Worm (Caenorhabditis elegans) whole organism, L3 larva: Measurements from ENCODE around the gene sre-13.

Experiments
- R02D3.7 ChIP-seq: fragments of 150-350 bp; optimal IDR thresholded peaks from 2 replicates; lab custom pipeline; 2014; ENCODE audit warnings: missing biosample characterization, missing genetic modification characterization
- aly-2 ChIP-seq: fragments of 150-350 bp; optimal IDR thresholded peaks from 2 replicates; lab custom pipeline; 2014; ENCODE audit warnings: missing biosample characterization, missing genetic modification characterization
- ama-1 ChIP-seq: fragments of 150-350 bp; optimal IDR thresholded peaks from 2 replicates; lab custom pipeline; 2018
- ceh-16 ChIP-seq: sonication (generic microtip); optimal IDR thresholded peaks from 2 replicates; lab custom pipeline; 2017; ENCODE audit warnings: missing biosample characterization, missing genetic modification characterization
- ceh-28 ChIP-seq: fragments of 150-350 bp; optimal IDR thresholded peaks from 2 replicates; lab custom pipeline; 2014; ENCODE audit warnings: missing biosample characterization, missing genetic modification reagents, missing genetic modification characterization
- daf-12 ChIP-seq: fragments of 150-350 bp; optimal IDR thresholded peaks from 2 replicates; lab custom pipeline; 2014; ENCODE audit warnings: missing biosample characterization, missing genetic modification reagents, missing genetic modification characterization
- egl-27 ChIP-seq: sonication (generic microtip); optimal IDR thresholded peaks from 4 replicates; lab custom pipeline; 2017; ENCODE audit warnings: missing biosample characterization, missing genetic modification reagents, missing genetic modification characterization
- elt-1 ChIP-seq: fragments of 150-350 bp; optimal IDR thresholded peaks from 2 replicates; lab custom pipeline; 2014; ENCODE audit warnings: missing biosample characterization, missing genetic modification characterization
- elt-2 ChIP-seq: sonication (generic microtip); optimal IDR thresholded peaks from 2 replicates; lab custom pipeline; 2016; ENCODE audit warnings: missing genetic modification reagents, mild to moderate bottlenecking, missing genetic modification characterization, missing compliant biosample characterization
- elt-3 ChIP-seq, 3 experiments: fragments of 150-350 bp in 1 of 3; sonication (generic microtip) in 2 of 3; optimal IDR thresholded peaks; 2 replicates in 2 of 3; 4 replicates in 1 of 3; lab custom pipeline; 2014 to 2017; ENCODE audit warnings: missing biosample characterization in 3 of 3, missing genetic modification characterization in 3 of 3
- fkh-10 ChIP-seq: sonication (generic microtip); optimal IDR thresholded peaks from 2 replicates; lab custom pipeline; 2017; ENCODE audit warnings: missing biosample characterization, missing genetic modification reagents, missing genetic modification characterization
- jun-1 ChIP-seq: fragments of 150-350 bp; optimal IDR thresholded peaks from 2 replicates; lab custom pipeline; 2014; ENCODE audit warnings: missing biosample characterization, missing genetic modification reagents, missing genetic modification characterization
- lin-15B ChIP-seq: fragments of 150-350 bp; optimal IDR thresholded peaks from 2 replicates; lab custom pipeline; 2014; ENCODE audit warnings: missing biosample characterization, missing genetic modification characterization
- lin-39 ChIP-seq: fragments of 150-350 bp; optimal IDR thresholded peaks from 2 replicates; lab custom pipeline; 2018; ENCODE audit warnings: missing biosample characterization, missing genetic modification reagents, missing genetic modification characterization
- lsy-12 ChIP-seq: sonication (generic microtip); optimal IDR thresholded peaks from 2 replicates; lab custom pipeline; 2016; ENCODE audit warnings: mild to moderate bottlenecking, missing genetic modification characterization, missing compliant biosample characterization
- mdl-1 ChIP-seq: fragments of 150-350 bp; optimal IDR thresholded peaks from 2 replicates; lab custom pipeline; 2014; ENCODE audit warnings: missing biosample characterization, missing genetic modification characterization
- nfya-1 ChIP-seq: sonication (generic microtip); optimal IDR thresholded peaks from 2 replicates; lab custom pipeline; 2017; ENCODE audit warnings: missing genetic modification characterization, mild to moderate bottlenecking, missing compliant biosample characterization, antibody characterized with exemption, moderate library complexity; ENCODE audit not compliant: insufficient read depth
- nhr-11 ChIP-seq: fragments of 150-350 bp; optimal IDR thresholded peaks from 2 replicates; lab custom pipeline; 2014; ENCODE audit warnings: missing biosample characterization, missing genetic modification characterization
- nhr-23 ChIP-seq: fragments of 150-350 bp; optimal IDR thresholded peaks from 2 replicates; lab custom pipeline; 2014; ENCODE audit warnings: missing biosample characterization, missing genetic modification reagents, missing genetic modification characterization
- nhr-25 ChIP-seq: sonication (generic microtip); optimal IDR thresholded peaks from 2 replicates; lab custom pipeline; 2017; ENCODE audit warnings: missing biosample characterization, missing genetic modification characterization
- nhr-43 ChIP-seq: sonication (generic microtip); optimal IDR thresholded peaks from 2 replicates; lab custom pipeline; 2016; ENCODE audit warnings: mild to moderate bottlenecking, missing genetic modification characterization, missing compliant biosample characterization; ENCODE audit not compliant: poor library complexity, severe bottlenecking
- pha-4 ChIP-seq: fragments of 150-350 bp; optimal IDR thresholded peaks from 2 replicates; lab custom pipeline; 2014; ENCODE audit warnings: missing biosample characterization, missing genetic modification reagents, missing genetic modification characterization
- sea-2 ChIP-seq: fragments of 150-350 bp; sonication (generic microtip); optimal IDR thresholded peaks from 4 replicates; lab custom pipeline; 2014; ENCODE audit warnings: missing biosample characterization, missing genetic modification reagents, missing genetic modification characterization
- skn-1 ChIP-seq: fragments of 150-350 bp; optimal IDR thresholded peaks from 2 replicates; lab custom pipeline; 2014; ENCODE audit warnings: missing biosample characterization, missing genetic modification characterization
- snpc-4 ChIP-seq: fragments of 150-350 bp; optimal IDR thresholded peaks from 2 replicates; lab custom pipeline; 2014; ENCODE audit warnings: missing biosample characterization, missing genetic modification characterization
- unc-62 ChIP-seq: fragments of 150-350 bp; sonication (generic microtip); optimal IDR thresholded peaks from 4 replicates; lab custom pipeline; 2014; ENCODE audit warnings: missing biosample characterization, missing genetic modification reagents, missing genetic modification characterization
- zag-1 ChIP-seq: fragments of 150-350 bp; optimal IDR thresholded peaks from 2 replicates; lab custom pipeline; 2014; ENCODE audit warnings: missing biosample characterization, missing genetic modification characterization
- ztf-11 ChIP-seq: fragments of 150-350 bp; optimal IDR thresholded peaks from 2 replicates; lab custom pipeline; 2014; ENCODE audit warnings: missing biosample characterization, missing genetic modification characterization
- ztf-4 ChIP-seq: fragments of 150-350 bp; optimal IDR thresholded peaks from 2 replicates; lab custom pipeline; 2014; ENCODE audit warnings: missing biosample characterization, missing genetic modification characterization

Gene sre-13

DNA sequence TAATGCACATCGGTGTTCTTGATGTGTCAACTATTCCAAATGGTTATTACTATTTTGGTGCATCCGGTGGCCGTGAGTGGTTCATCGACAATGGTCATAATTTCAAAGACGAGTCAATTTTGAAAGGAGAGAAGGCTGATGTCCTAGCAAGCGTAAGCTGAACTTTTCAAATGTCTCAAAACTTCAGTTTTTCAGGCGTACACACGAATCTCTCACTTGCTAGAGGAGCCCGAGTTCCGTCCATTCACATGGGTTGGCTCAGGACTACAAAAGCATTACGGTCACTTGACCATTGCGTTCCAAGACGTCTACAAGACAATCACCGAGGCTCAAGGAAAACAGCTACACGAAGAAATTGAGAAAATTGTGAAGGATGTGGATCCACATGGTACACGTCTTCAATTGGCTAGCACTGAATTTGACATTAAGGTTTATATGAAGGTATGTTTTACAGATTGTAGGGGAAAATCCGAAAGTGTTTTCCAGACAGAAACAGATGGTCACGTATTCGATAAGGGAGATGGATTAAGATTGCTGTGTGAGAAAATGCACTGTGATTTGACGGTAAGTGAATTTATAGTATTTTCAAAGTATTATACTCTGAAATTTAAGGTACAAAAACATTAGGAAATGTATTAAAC lies 27.2 kb downstream of the sre-13 start:
- TF ChIP-seq nfya-1 (tag; lab: Kevin White, UChicago) = no peak
- TF ChIP-seq ama-1 (lab: Kevin White, UChicago) = peak; percentile 81

DNA sequence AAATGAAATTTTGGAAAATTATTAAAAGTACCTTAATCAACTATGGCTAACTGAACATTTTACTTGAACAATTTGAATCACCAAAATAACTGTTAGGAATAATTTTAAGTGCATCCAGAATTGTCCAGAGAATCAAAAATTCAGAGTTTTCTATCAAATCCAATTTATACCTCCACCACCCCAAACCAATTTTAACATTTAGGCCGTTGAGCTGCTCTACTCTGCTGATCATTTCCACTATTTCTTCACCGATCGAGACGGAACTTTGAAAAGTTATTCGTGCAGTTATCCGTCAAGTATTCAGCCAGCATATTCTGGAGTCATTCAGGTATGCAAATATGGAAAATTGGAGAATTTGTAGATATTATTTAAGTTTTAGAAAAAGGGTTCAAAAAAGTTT lies 28.1 kb downstream of the sre-13 start:
- TF ChIP-seq ama-1 (lab: Kevin White, UChicago) (peak; percentile 92), fkh-10 (GFP tag; lab: Kevin White, UChicago) (no peak), ztf-4 (tag; lab: Kevin White, UChicago) (peak; percentile 71), ztf-11 (tag; lab: Kevin White, UChicago) (no peak)

DNA sequence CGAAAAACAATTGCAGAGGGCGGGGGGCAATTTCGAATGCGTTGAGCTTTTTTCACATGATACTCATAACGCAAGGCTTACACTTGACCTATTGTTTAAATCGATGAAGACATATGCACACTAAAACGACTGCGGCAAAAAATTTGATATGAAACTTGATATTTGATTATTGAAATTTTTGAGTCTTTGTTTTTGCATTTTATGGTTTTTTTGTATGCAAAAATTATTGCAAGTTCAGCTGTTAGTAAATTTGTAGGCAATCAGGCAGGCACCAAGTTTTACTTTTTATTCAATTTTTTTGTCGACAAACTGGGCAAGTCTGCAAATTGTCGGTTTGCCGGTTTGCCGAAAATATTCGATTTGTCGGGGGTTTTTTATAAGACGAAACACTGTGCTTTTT lies 30.5 kb downstream of the sre-13 start, which contains the start of gene arl-3:
Gene arl-3 (plus strand): TSS at position 301 of the 400 bp plus-strand sequence.
- TF ChIP-seq skn-1 (tag; lab: Kevin White, UChicago) (peak; percentile 7), lin-15B (tag; lab: Kevin White, UChicago) (no peak)
- TF ChIP-seq, all 47 proteins: peak for 1

DNA sequence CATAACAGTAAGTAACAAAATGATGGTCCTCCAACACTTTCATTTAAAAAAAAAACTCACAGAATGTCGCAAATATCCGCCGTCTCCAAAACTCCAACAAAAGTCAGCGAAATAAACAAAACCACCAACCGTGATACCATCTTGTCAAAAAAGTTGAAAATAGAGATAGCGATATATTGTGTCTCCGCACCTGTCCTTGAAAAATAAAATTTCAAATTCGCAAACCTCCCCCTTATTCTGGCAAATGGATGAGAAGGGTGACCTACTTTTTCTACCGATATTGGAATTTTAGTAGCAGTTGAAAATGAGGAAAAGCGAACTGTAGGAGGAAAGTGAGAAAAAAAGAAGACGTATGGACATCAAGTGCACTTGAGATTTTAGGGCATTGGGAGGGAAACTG lies 31.2 kb downstream of the sre-13 start, which contains the start of gene F19H8.2:
Gene F19H8.2 (minus strand): TSS at position 391 of the 400 bp plus-strand sequence.
- TF ChIP-seq zag-1 (no peak), elt-3 (tag; optimal IDR thresholded peaks at IDR 0.05; lab: Kevin White, UChicago) (no peak), elt-1 (tag; lab: Kevin White, UChicago) (peak; percentile 50), daf-12 (tag; lab: Kevin White, UChicago) (no peak), ceh-16 (tag; lab: Kevin White, UChicago) (no peak), nhr-25 (no peak), ama-1 (lab: Kevin White, UChicago) (peak; percentile 71), pha-4 (no peak), nhr-43 (tag; lab: Kevin White, UChicago) (no peak), ceh-28 (no peak), sea-2 (GFP tag; lab: Kevin White, UChicago) (no peak), skn-1 (tag; lab: Kevin White, UChicago) (no peak), ztf-4 (tag; lab: Kevin White, UChicago) (no peak), elt-2 (tag; lab: Kevin White, UChicago) (no peak), aly-2 (no peak), R02D3.7 (no peak), nhr-23 (tag; lab: Kevin White, UChicago) (peak; percentile 18), egl-27 (tag; lab: Kevin White, UChicago) (no peak), mdl-1 (tag; lab: Kevin White, UChicago) (no peak)

DNA sequence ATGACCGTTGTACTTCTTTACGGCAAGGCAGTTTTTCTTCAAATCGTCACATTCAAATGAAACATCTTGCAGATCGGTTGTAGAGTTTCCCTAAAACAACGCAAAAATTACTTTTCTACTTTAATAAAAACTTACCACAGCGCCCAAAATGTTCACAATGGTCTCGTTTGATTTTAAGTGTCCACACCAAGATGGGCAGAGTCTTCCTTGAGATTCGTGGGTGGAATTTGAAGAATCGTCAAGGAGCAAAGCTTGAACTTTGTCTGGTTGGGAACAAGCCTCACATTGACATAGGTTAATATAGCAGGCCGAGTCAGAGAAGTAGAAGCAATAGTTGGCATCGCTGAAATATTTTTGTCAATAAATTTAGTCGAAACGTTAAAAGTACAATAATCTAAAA lies 31.6 kb downstream of the sre-13 start:
- TF ChIP-seq lsy-12 (tag; lab: Kevin White, UChicago) = peak; percentile 4
- peak; percentile 52 for TF ChIP-seq ztf-4 (tag; lab: Kevin White, UChicago)
- TF ChIP-seq ama-1 (lab: Kevin White, UChicago) = peak; percentile 84
- no peak for TF ChIP-seq egl-27 (tag; lab: Kevin White, UChicago)

ce11 chrII:14604261-14604660 lies 32.4 kb downstream of the sre-13 start:
- TF ChIP-seq unc-62 (GFP tag; lab: Kevin White, UChicago) (no peak), mdl-1 (tag; lab: Kevin White, UChicago) (no peak), elt-2 (tag; lab: Kevin White, UChicago) (no peak), daf-12 (tag; lab: Kevin White, UChicago) (no peak), skn-1 (tag; lab: Kevin White, UChicago) (no peak), jun-1 (tag; lab: Kevin White, UChicago) (no peak), fkh-10 (GFP tag; lab: Kevin White, UChicago) (no peak), nhr-11 (tag; lab: Kevin White, UChicago) (no peak), zag-1 (no peak), snpc-4 (tag; lab: Kevin White, UChicago) (no peak), lin-39 (tag; lab: Kevin White, UChicago) (no peak)
